Worm (Caenorhabditis elegans) whole organism, L1 larva: Measurements from ENCODE around the gene F41C6.4.
A peak's percentile ranks its signal among the peaks of the same experiment; 100 is the strongest.

Experiments
- C04F5.9 ChIP-seq: sonication (generic microtip); optimal IDR thresholded peaks from 2 replicates; lab custom pipeline; 2016; ENCODE audit warnings: missing genetic modification characterization, missing compliant biosample characterization
- C16A3.4 ChIP-seq: fragments of 150-350 bp; optimal IDR thresholded peaks from 2 replicates; lab custom pipeline; 2014; ENCODE audit warnings: missing biosample characterization, missing genetic modification characterization
- C34B4.2 ChIP-seq: sonication (generic microtip); optimal IDR thresholded peaks from 2 replicates; lab custom pipeline; 2017; ENCODE audit warnings: mild to moderate bottlenecking, missing genetic modification characterization, missing compliant biosample characterization
- F16B12.6 ChIP-seq: fragments of 150-350 bp; optimal IDR thresholded peaks from 2 replicates; lab custom pipeline; 2014; ENCODE audit warnings: missing biosample characterization, missing genetic modification characterization
- aha-1 ChIP-seq: fragments of 150-350 bp; optimal IDR thresholded peaks from 2 replicates; lab custom pipeline; 2014; ENCODE audit warnings: missing biosample characterization, missing genetic modification characterization
- aly-2 ChIP-seq: fragments of 150-350 bp; optimal IDR thresholded peaks from 2 replicates; lab custom pipeline; 2014; ENCODE audit warnings: missing biosample characterization, missing genetic modification characterization
- ama-1 ChIP-seq: fragments of 150-350 bp; optimal IDR thresholded peaks from 2 replicates; lab custom pipeline; 2014
- ceh-63 ChIP-seq: fragments of 200-800 bp; sonication (Bioruptor generic); optimal IDR thresholded peaks from 2 replicates; lab custom pipeline; 2018; ENCODE audit warnings: mild to moderate bottlenecking, missing genetic modification characterization, missing compliant biosample characterization
- ceh-8 ChIP-seq: fragments of 200-800 bp; sonication (Bioruptor generic); optimal IDR thresholded peaks from 2 replicates; lab custom pipeline; 2018; ENCODE audit warnings: mild to moderate bottlenecking, missing genetic modification characterization, moderate library complexity, missing compliant biosample characterization
- ceh-88 ChIP-seq: fragments of 200-800 bp; sonication (Bioruptor generic); IDR thresholded peaks from 2 replicates; pipeline ENCODE4 v1.3.6; 2022; ENCODE audit warnings: missing genetic modification characterization, missing compliant biosample characterization
- ceh-90 ChIP-seq: sonication (generic microtip); optimal IDR thresholded peaks from 2 replicates; lab custom pipeline; 2016; ENCODE audit warnings: missing genetic modification characterization, missing compliant biosample characterization
- ces-1 ChIP-seq: fragments of 150-350 bp; optimal IDR thresholded peaks from 2 replicates; lab custom pipeline; 2014; ENCODE audit warnings: missing biosample characterization, missing genetic modification reagents, missing genetic modification characterization
- dsc-1 ChIP-seq: sonication (generic microtip); optimal IDR thresholded peaks from 2 replicates; lab custom pipeline; 2016; ENCODE audit warnings: mild to moderate bottlenecking, missing genetic modification characterization, missing compliant biosample characterization
- efl-1 ChIP-seq, 4 experiments: fragments of 150-350 bp; optimal IDR thresholded peaks in 3 of 4; peaks in 1 of 4; 1 replicate in 1 of 4; 2 replicates in 3 of 4; lab custom pipeline; 2014; ENCODE audit warnings: missing biosample characterization in 2 of 4, missing genetic modification characterization in 2 of 4, missing genetic modification reagents in 2 of 4
- egl-13 ChIP-seq: sonication (generic microtip); optimal IDR thresholded peaks from 2 replicates; lab custom pipeline; 2016; ENCODE audit warnings: missing genotype, missing genetic modification reagents, missing genetic modification characterization, missing compliant biosample characterization
- elt-2 ChIP-seq: sonication (generic microtip); optimal IDR thresholded peaks from 2 replicates; lab custom pipeline; 2016; ENCODE audit warnings: missing genetic modification characterization, mild to moderate bottlenecking, inconsistent platforms, missing compliant biosample characterization, missing genetic modification reagents
- elt-3 ChIP-seq, 6 experiments: fragments of 150-350 bp in 1 of 6; sonication (generic microtip); optimal IDR thresholded peaks; 2 replicates each; lab custom pipeline; 2017 to 2018; ENCODE audit warnings: missing biosample characterization in 6 of 6, missing genetic modification characterization in 6 of 6, inconsistent platforms in 1 of 6
- fkh-10 ChIP-seq: sonication (generic microtip); optimal IDR thresholded peaks from 2 replicates; lab custom pipeline; 2017; ENCODE audit warnings: missing biosample characterization, missing genetic modification reagents, missing genetic modification characterization
- fkh-4 ChIP-seq: sonication (generic microtip); optimal IDR thresholded peaks from 2 replicates; lab custom pipeline; 2016; ENCODE audit warnings: missing compliant biosample characterization, missing genetic modification characterization, borderline replicate concordance
- fkh-8 ChIP-seq: sonication (generic microtip); optimal IDR thresholded peaks from 2 replicates; lab custom pipeline; 2016; ENCODE audit warnings: mild to moderate bottlenecking, missing genetic modification characterization, missing compliant biosample characterization
- grh-1 ChIP-seq: fragments of 200-800 bp; sonication (Bioruptor generic); IDR thresholded peaks from 2 replicates; pipeline ENCODE4 v1.3.6; 2022; ENCODE audit warnings: missing genetic modification reagents, missing genetic modification characterization, missing compliant biosample characterization
- hlh-4 ChIP-seq: sonication (generic microtip); optimal IDR thresholded peaks from 2 replicates; lab custom pipeline; 2016; ENCODE audit warnings: mild to moderate bottlenecking, missing genetic modification characterization, missing compliant biosample characterization
- lin-14 ChIP-seq: fragments of 200-800 bp; sonication (Bioruptor generic); optimal IDR thresholded peaks from 2 replicates; lab custom pipeline; 2018; ENCODE audit warnings: mild to moderate bottlenecking, missing genetic modification characterization, moderate library complexity, missing compliant biosample characterization
- lin-15B ChIP-seq: fragments of 150-350 bp; sonication (generic microtip); optimal IDR thresholded peaks from 3 replicates; lab custom pipeline; 2014; ENCODE audit warnings: missing biosample characterization, missing genetic modification characterization
- lin-35 ChIP-seq, 2 experiments: fragments of 150-350 bp; optimal IDR thresholded peaks; 2 replicates each; lab custom pipeline; 2014; ENCODE audit warnings: missing biosample characterization in 2 of 2, missing genetic modification characterization in 2 of 2, missing genetic modification reagents in 2 of 2
- lir-3 ChIP-seq: sonication (generic microtip); optimal IDR thresholded peaks from 2 replicates; lab custom pipeline; 2016; ENCODE audit warnings: mild to moderate bottlenecking, missing genetic modification characterization, moderate library complexity, missing compliant biosample characterization; ENCODE audit not compliant: poor library complexity
- lsy-2 ChIP-seq, 2 experiments: fragments of 150-350 bp; optimal IDR thresholded peaks; 2 replicates each; lab custom pipeline; 2014; ENCODE audit warnings: missing biosample characterization in 2 of 2, missing genetic modification characterization in 2 of 2
- mab-9 ChIP-seq: fragments of 200-800 bp; sonication (Bioruptor generic); IDR thresholded peaks from 2 replicates; pipeline ENCODE4 v1.3.6; 2022; ENCODE audit warnings: missing genetic modification reagents, missing genetic modification characterization, missing compliant biosample characterization
- mdl-1 ChIP-seq, 2 experiments: fragments of 150-350 bp; optimal IDR thresholded peaks; 2 replicates each; lab custom pipeline; 2014 to 2017; ENCODE audit warnings: missing biosample characterization in 2 of 2, missing genetic modification characterization in 2 of 2, inconsistent platforms in 1 of 2
- mef-2 ChIP-seq: fragments of 150-350 bp; optimal IDR thresholded peaks from 2 replicates; lab custom pipeline; 2014; ENCODE audit warnings: missing biosample characterization, missing genetic modification characterization
- mep-1 ChIP-seq: fragments of 150-350 bp; optimal IDR thresholded peaks from 2 replicates; lab custom pipeline; 2014; ENCODE audit warnings: missing biosample characterization, missing genetic modification characterization
- nhr-11 ChIP-seq: fragments of 150-350 bp; optimal IDR thresholded peaks from 2 replicates; lab custom pipeline; 2014; ENCODE audit warnings: missing biosample characterization, missing genetic modification characterization
- nhr-20 ChIP-seq: sonication (generic microtip); optimal IDR thresholded peaks from 2 replicates; lab custom pipeline; 2016; ENCODE audit warnings: mild to moderate bottlenecking, missing genetic modification characterization, missing compliant biosample characterization
- nhr-71 ChIP-seq: sonication (generic microtip); optimal IDR thresholded peaks from 2 replicates; lab custom pipeline; 2016; ENCODE audit warnings: mild to moderate bottlenecking, missing genetic modification characterization, moderate library complexity, missing compliant biosample characterization
- nhr-77 ChIP-seq: fragments of 150-350 bp; optimal IDR thresholded peaks from 2 replicates; lab custom pipeline; 2014; ENCODE audit warnings: missing biosample characterization, missing genetic modification characterization
- nhr-84 ChIP-seq: sonication (generic microtip); optimal IDR thresholded peaks from 2 replicates; lab custom pipeline; 2017; ENCODE audit warnings: missing biosample characterization, missing genetic modification characterization
- nhr-85 ChIP-seq: sonication (generic microtip); peaks from one replicate; lab custom pipeline; 2016; ENCODE audit warnings: missing genetic modification characterization, inconsistent platforms, missing compliant biosample characterization
- nhr-90 ChIP-seq: sonication (generic microtip); optimal IDR thresholded peaks from 2 replicates; lab custom pipeline; 2016; ENCODE audit warnings: mild to moderate bottlenecking, missing genetic modification characterization, missing compliant biosample characterization; ENCODE audit not compliant: poor library complexity
- skn-1 ChIP-seq: fragments of 150-350 bp; optimal IDR thresholded peaks from 2 replicates; lab custom pipeline; 2014; ENCODE audit warnings: missing biosample characterization, missing genetic modification characterization
- snu-23 ChIP-seq: sonication (generic microtip); optimal IDR thresholded peaks from 2 replicates; lab custom pipeline; 2016; ENCODE audit warnings: missing genetic modification characterization, missing compliant biosample characterization
- sptf-1 ChIP-seq: fragments of 150-350 bp; optimal IDR thresholded peaks from 2 replicates; lab custom pipeline; 2014; ENCODE audit warnings: missing biosample characterization, missing genetic modification characterization
- swsn-7 ChIP-seq: sonication (generic microtip); optimal IDR thresholded peaks from 2 replicates; lab custom pipeline; 2016; ENCODE audit warnings: missing genetic modification characterization, missing compliant biosample characterization
- tbx-2 ChIP-seq: sonication (generic microtip); optimal IDR thresholded peaks from 2 replicates; lab custom pipeline; 2016; ENCODE audit warnings: missing genetic modification characterization, missing compliant biosample characterization
- unc-130 ChIP-seq: fragments of 150-350 bp; optimal IDR thresholded peaks from 2 replicates; lab custom pipeline; 2017; ENCODE audit warnings: missing biosample characterization, missing genetic modification characterization, inconsistent platforms
- unc-86 ChIP-seq: sonication (generic microtip); optimal IDR thresholded peaks from 2 replicates; lab custom pipeline; 2016; ENCODE audit warnings: missing genetic modification characterization, missing compliant biosample characterization
- vab-15 ChIP-seq: sonication (generic microtip); optimal IDR thresholded peaks from 2 replicates; lab custom pipeline; 2017; ENCODE audit warnings: missing genotype, mild to moderate bottlenecking, missing genetic modification characterization, missing compliant biosample characterization
- zip-4 ChIP-seq: fragments of 200-800 bp; sonication (Bioruptor generic); optimal IDR thresholded peaks from 2 replicates; lab custom pipeline; 2018; ENCODE audit warnings: mild to moderate bottlenecking, missing genetic modification characterization, moderate library complexity, missing compliant biosample characterization
- ztf-11 ChIP-seq, 2 experiments: sonication (generic microtip); optimal IDR thresholded peaks; 2 replicates each; lab custom pipeline; 2016 to 2017; ENCODE audit warnings: missing genetic modification characterization in 2 of 2, missing biosample characterization in 1 of 2, missing compliant biosample characterization in 1 of 2

F41C6.4 gene

ce11 chrX:6904064-6904771, 29.6 kb upstream of the F41C6.4 start, which contains the start of gene sid-5:
Gene sid-5 (plus strand): TSS chrX:6904721.
- TF ChIP-seq efl-1 (optimal IDR thresholded peaks at IDR 0.05; lab: Kevin White, UChicago) (no peak), efl-1 (GFP tag; optimal IDR thresholded peaks at IDR 0.05 in 1 of 2; lab: Kevin White, UChicago) (peak in 1 of 2 experiments; percentile 44), aly-2 (tag; lab: Kevin White, UChicago) (no peak), nhr-84 (tag; lab: Kevin White, UChicago) (no peak), lin-14 (GFP tag; lab: Kevin White, UChicago) (peak; percentile 24), ceh-8 (GFP tag; lab: Kevin White, UChicago) (no peak)

DNA sequence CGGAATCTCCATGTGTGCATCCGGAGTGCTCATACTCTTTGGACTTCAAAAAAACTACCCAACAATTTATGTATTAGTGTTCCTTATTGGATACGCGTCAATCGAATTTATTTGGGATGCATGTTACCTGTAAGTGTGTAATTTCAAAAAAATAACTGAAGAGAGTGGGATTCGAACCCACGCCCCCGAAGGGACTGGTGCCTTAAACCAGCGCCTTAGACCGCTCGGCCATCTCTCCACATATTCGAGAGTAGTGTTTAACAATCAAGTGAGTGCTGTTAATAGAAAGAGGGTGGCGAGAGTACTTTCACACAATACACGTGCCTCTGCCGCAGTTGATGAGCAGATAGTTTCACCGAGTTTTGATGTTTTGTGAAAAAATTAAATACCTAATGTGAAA, 28.3 kb upstream of the F41C6.4 start:
- TF ChIP-seq lin-35 (GFP tag; optimal IDR thresholded peaks at IDR 0.05; lab: Kevin White, UChicago): peak in 1 of 2 experiments; percentile 73
- peak; percentile 62 for TF ChIP-seq nhr-20 (tag; lab: Kevin White, UChicago)
- no peak for TF ChIP-seq ceh-63 (GFP tag; lab: Kevin White, UChicago)
- peak; percentile 65 for TF ChIP-seq lin-14 (GFP tag; lab: Kevin White, UChicago)
- peak in 1 of 6 experiments; percentile 26 for TF ChIP-seq elt-3 (tag; optimal IDR thresholded peaks at IDR 0.05; lab: Kevin White, UChicago)
- no peak for TF ChIP-seq vab-15 (tag; lab: Kevin White, UChicago)
- peak; percentile 77 for TF ChIP-seq nhr-71
- TF ChIP-seq nhr-77 (tag; lab: Kevin White, UChicago): peak; percentile 30
- TF ChIP-seq efl-1 (optimal IDR thresholded peaks at IDR 0.05; lab: Kevin White, UChicago): peak; percentile 5 to 20
- peak in 1 of 2 experiments; percentile 90 for TF ChIP-seq efl-1 (GFP tag; optimal IDR thresholded peaks at IDR 0.05 in 1 of 2; lab: Kevin White, UChicago)
- peak; percentile 68 for TF ChIP-seq dsc-1
- TF ChIP-seq sptf-1 (tag; lab: Kevin White, UChicago): no peak
- TF ChIP-seq C34B4.2 (tag; lab: Kevin White, UChicago): no peak
- no peak for TF ChIP-seq aha-1 (tag; lab: Kevin White, UChicago)
- no peak for TF ChIP-seq ceh-88 (GFP tag; lab: Robert Waterston, UW)
- TF ChIP-seq ces-1: no peak
- TF ChIP-seq lin-15B (tag; lab: Kevin White, UChicago): no peak
- no peak for TF ChIP-seq unc-86 (tag; lab: Kevin White, UChicago)
- TF ChIP-seq grh-1 (GFP tag; lab: Robert Waterston, UW): no peak
- TF ChIP-seq snu-23 (GFP tag; lab: Kevin White, UChicago): peak; percentile 73
- TF ChIP-seq fkh-8 (tag; lab: Kevin White, UChicago): peak; percentile 30
- no peak for TF ChIP-seq egl-13
- no peak for TF ChIP-seq ama-1 (lab: Kevin White, UChicago)
- peak; percentile 36 for TF ChIP-seq elt-2
- TF ChIP-seq mep-1 (tag; lab: Kevin White, UChicago): peak; percentile 31
- TF ChIP-seq ztf-11 (tag; optimal IDR thresholded peaks at IDR 0.05; lab: Kevin White, UChicago): no peak
- TF ChIP-seq aly-2 (tag; lab: Kevin White, UChicago): no peak
- TF ChIP-seq tbx-2 (tag; lab: Kevin White, UChicago): peak; percentile 42
- TF ChIP-seq nhr-11: no peak
- TF ChIP-seq lir-3 (tag; lab: Kevin White, UChicago): peak; percentile 36
- no peak for TF ChIP-seq C04F5.9
- TF ChIP-seq mab-9 (GFP tag; lab: Robert Waterston, UW): peak; percentile 46; the same call in 1 of the 2 replicates
- TF ChIP-seq hlh-4 (tag; lab: Kevin White, UChicago): no peak
- TF ChIP-seq ceh-90 (tag; lab: Kevin White, UChicago): no peak
- peak; percentile 51 for TF ChIP-seq swsn-7 (tag; lab: Kevin White, UChicago)
- TF ChIP-seq unc-130 (tag; lab: Kevin White, UChicago): peak; percentile 15
- no peak for TF ChIP-seq mef-2 (tag; lab: Kevin White, UChicago)
- TF ChIP-seq nhr-90 (tag; lab: Kevin White, UChicago): peak; percentile 61
- TF ChIP-seq ceh-8 (GFP tag; lab: Kevin White, UChicago): no peak
- TF ChIP-seq skn-1 (tag; lab: Kevin White, UChicago): peak; percentile 26
- TF ChIP-seq lsy-2 (tag; optimal IDR thresholded peaks at IDR 0.05; lab: Kevin White, UChicago): peak; percentile 16 to 58
- no peak for TF ChIP-seq F16B12.6 (tag; lab: Kevin White, UChicago)
- TF ChIP-seq fkh-4: no peak
- TF ChIP-seq nhr-85: peak; percentile 72
- TF ChIP-seq fkh-10 (GFP tag; lab: Kevin White, UChicago): no peak
- TF ChIP-seq C16A3.4: peak; percentile 68
- peak; percentile 11 for TF ChIP-seq zip-4 (GFP tag; lab: Kevin White, UChicago)
- TF ChIP-seq mdl-1 (tag; optimal IDR thresholded peaks at IDR 0.05; lab: Kevin White, UChicago): peak in 1 of 2 experiments; percentile 76
